Fruit fly (Drosophila melanogaster) whole organism, embryonic: ENCODE results near the gene Sc2.

Source experiments
- Atf6 ChIP-seq: fragments of 200-800 bp; sonication (Bioruptor generic); IDR thresholded peaks from 2 replicates; pipeline ENCODE4 v1.3.6; 2022; ENCODE audit warnings: missing biosample characterization, missing genetic modification characterization
- BEAF-32 ChIP-seq: fragments of 200-800 bp; sonication (Bioruptor generic); optimal IDR thresholded peaks from 3 replicates; lab custom pipeline; 2017; ENCODE audit warnings: missing biosample characterization, missing genetic modification characterization, mild to moderate bottlenecking, moderate library complexity, missing genetic modification reagents
- Bdp1 ChIP-seq: fragments of 200-800 bp; sonication (Bioruptor generic); optimal IDR thresholded peaks from 3 replicates; lab custom pipeline; 2016; ENCODE audit warnings: missing biosample characterization, missing genetic modification characterization
- CG10209 ChIP-seq: fragments of 200-800 bp; sonication (Bioruptor generic); optimal IDR thresholded peaks from 3 replicates; lab custom pipeline; 2017; ENCODE audit warnings: missing biosample characterization, mild to moderate bottlenecking, missing genetic modification characterization, missing genetic modification reagents
- CG11398 ChIP-seq: fragments of 200-800 bp; sonication (Bioruptor generic); optimal IDR thresholded peaks from 2 replicates; lab custom pipeline; 2016; ENCODE audit warnings: missing biosample characterization, missing genetic modification characterization
- CG13296 ChIP-seq: fragments of 200-800 bp; sonication (Bioruptor generic); optimal IDR thresholded peaks from 3 replicates; lab custom pipeline; 2018; ENCODE audit warnings: missing biosample characterization, mild to moderate bottlenecking, missing genetic modification characterization
- CG14050 ChIP-seq: fragments of 200-800 bp; sonication (Bioruptor generic); IDR thresholded peaks from 3 replicates; pipeline ENCODE4 v1.3.6; 2022; ENCODE audit warnings: missing biosample characterization, missing genetic modification characterization
- CG15011 ChIP-seq: fragments of 200-800 bp; sonication (Bioruptor generic); optimal IDR thresholded peaks from 3 replicates; lab custom pipeline; 2018; ENCODE audit warnings: missing biosample characterization, mild to moderate bottlenecking, missing genetic modification characterization
- CG1602 ChIP-seq: fragments of 200-800 bp; sonication (Bioruptor generic); optimal IDR thresholded peaks from 3 replicates; lab custom pipeline; 2016; ENCODE audit warnings: missing biosample characterization, missing genetic modification characterization
- CG31365 ChIP-seq: fragments of 200-800 bp; sonication (Bioruptor generic); optimal IDR thresholded peaks from 2 replicates; lab custom pipeline; 2018; ENCODE audit warnings: missing biosample characterization, mild to moderate bottlenecking, missing genetic modification characterization
- CG32532 ChIP-seq: fragments of 200-800 bp; sonication (Bioruptor generic); IDR thresholded peaks from 2 replicates; pipeline ENCODE4 v1.3.6; 2022; ENCODE audit warnings: missing biosample characterization, missing genetic modification characterization
- CG32767 ChIP-seq: fragments of 200-800 bp; sonication (Bioruptor generic); IDR thresholded peaks from 2 replicates; pipeline ENCODE4 v1.3.6; 2022; ENCODE audit warnings: missing biosample characterization, missing genetic modification characterization
- CG34224 ChIP-seq: fragments of 200-800 bp; sonication (Bioruptor generic); IDR thresholded peaks from 3 replicates; pipeline ENCODE4 v1.3.6; 2022; ENCODE audit warnings: missing biosample characterization, missing genetic modification characterization; ENCODE audit not compliant: partially characterized antibody
- CG3838 ChIP-seq: fragments of 200-800 bp; sonication (Bioruptor generic); optimal IDR thresholded peaks from 3 replicates; lab custom pipeline; 2016; ENCODE audit warnings: missing biosample characterization, missing genetic modification characterization
- CG42726 ChIP-seq: fragments of 200-800 bp; sonication (Bioruptor generic); IDR thresholded peaks from 2 replicates; pipeline ENCODE4 v1.3.6; 2022; ENCODE audit warnings: missing biosample characterization, missing genetic modification characterization; ENCODE audit not compliant: partially characterized antibody
- CG4404 ChIP-seq: fragments of 200-800 bp; sonication (Bioruptor generic); IDR thresholded peaks from 2 replicates; pipeline ENCODE4 v1.3.6; 2022; ENCODE audit warnings: missing biosample characterization, missing genetic modification characterization
- CG6765 ChIP-seq: fragments of 200-800 bp; sonication (Bioruptor generic); optimal IDR thresholded peaks from 3 replicates; lab custom pipeline; 2017; ENCODE audit warnings: missing biosample characterization, mild to moderate bottlenecking, missing genetic modification characterization
- CG7271 ChIP-seq: fragments of 200-800 bp; sonication (Bioruptor generic); optimal IDR thresholded peaks from 2 replicates; lab custom pipeline; 2018; ENCODE audit warnings: missing biosample characterization, mild to moderate bottlenecking, missing genetic modification characterization, moderate library complexity
- CG7786 ChIP-seq: fragments of 200-800 bp; sonication (Bioruptor generic); optimal IDR thresholded peaks from 2 replicates; lab custom pipeline; 2016; ENCODE audit warnings: missing biosample characterization, missing genetic modification characterization
- CG8478 ChIP-seq: fragments of >200 bp; optimal IDR thresholded peaks from 2 replicates; lab custom pipeline; 2018
- CG9727 ChIP-seq: fragments of 200-800 bp; sonication (Bioruptor generic); optimal IDR thresholded peaks from 3 replicates; lab custom pipeline; 2017; ENCODE audit warnings: missing biosample characterization, mild to moderate bottlenecking, missing genetic modification characterization
- Deaf1 ChIP-seq: fragments of 200-800 bp; optimal IDR thresholded peaks from 3 replicates; lab custom pipeline; 2019; ENCODE audit warnings: missing biosample characterization, mild to moderate bottlenecking, missing genetic modification characterization, moderate library complexity
- Hand ChIP-seq: fragments of 200-800 bp; sonication (Bioruptor generic); optimal IDR thresholded peaks from 2 replicates; lab custom pipeline; 2017; ENCODE audit warnings: mild to moderate bottlenecking, missing biosample characterization, missing genetic modification reagents, missing genetic modification characterization
- Hr78 ChIP-seq, 2 experiments: fragments of 200-800 bp in 1 of 2; fragments of >200 bp in 1 of 2; sonication (Bioruptor generic) in 1 of 2; optimal IDR thresholded peaks; 2 replicates each; lab custom pipeline; 2017 to 2019; ENCODE audit warnings: missing biosample characterization in 2 of 2, missing genetic modification characterization in 2 of 2, mild to moderate bottlenecking in 1 of 2, moderate library complexity in 1 of 2
- MBD-R2 ChIP-seq: fragments of 200-800 bp; sonication (Bioruptor generic); IDR thresholded peaks from 2 replicates; pipeline ENCODE4 v1.3.6; 2022; ENCODE audit warnings: missing biosample characterization, missing genetic modification characterization
- Rfx ChIP-seq: fragments of 200-800 bp; sonication (Bioruptor generic); IDR thresholded peaks from 2 replicates; pipeline ENCODE4 v1.3.6; 2022; ENCODE audit warnings: missing biosample characterization, missing genetic modification characterization
- Six4 ChIP-seq: fragments of 200-800 bp; sonication (Bioruptor generic); optimal IDR thresholded peaks from 2 replicates; lab custom pipeline; 2016; ENCODE audit warnings: missing biosample characterization, missing genetic modification characterization
- Tbp ChIP-seq: fragments of >200 bp; optimal IDR thresholded peaks from 2 replicates; lab custom pipeline; 2018; ENCODE audit warnings: missing biosample characterization, missing genetic modification characterization
- Vsx1 ChIP-seq: fragments of 200-800 bp; sonication (Bioruptor generic); optimal IDR thresholded peaks from 2 replicates; lab custom pipeline; 2017; ENCODE audit warnings: missing biosample characterization, mild to moderate bottlenecking, missing genetic modification characterization, missing genetic modification reagents
- Xbp1 ChIP-seq: fragments of 200-800 bp; sonication (Bioruptor generic); optimal IDR thresholded peaks from 3 replicates; lab custom pipeline; 2016; ENCODE audit warnings: missing biosample characterization, mild to moderate bottlenecking, missing genetic modification characterization
- Xrp1 ChIP-seq: fragments of 200-800 bp; sonication (Bioruptor generic); IDR thresholded peaks from 2 replicates; pipeline ENCODE4 v1.3.6; 2022; ENCODE audit warnings: missing biosample characterization, missing genetic modification characterization
- al ChIP-seq: fragments of 200-800 bp; sonication (Bioruptor generic); IDR thresholded peaks from 2 replicates; pipeline ENCODE4 v1.3.6; 2022; ENCODE audit warnings: missing biosample characterization, missing genetic modification characterization
- aop ChIP-seq: fragments of 200-800 bp; sonication (Bioruptor generic); IDR thresholded peaks from 2 replicates; pipeline ENCODE4 v1.3.6; 2022; ENCODE audit warnings: missing biosample characterization, missing genetic modification characterization
- ase ChIP-seq: fragments of 200-800 bp; sonication (Bioruptor generic); IDR thresholded peaks from 3 replicates; pipeline ENCODE4 v1.3.6; 2022; ENCODE audit warnings: missing biosample characterization, missing genetic modification characterization
- eyg ChIP-seq: fragments of 200-800 bp; sonication (Bioruptor generic); optimal IDR thresholded peaks from 3 replicates; lab custom pipeline; 2016; ENCODE audit warnings: missing biosample characterization, missing genetic modification characterization
- grn ChIP-seq: fragments of 200-800 bp; sonication (Bioruptor generic); optimal IDR thresholded peaks from 3 replicates; lab custom pipeline; 2017; ENCODE audit warnings: missing biosample characterization, missing genetic modification characterization
- hb ChIP-seq: fragments of 200-800 bp; sonication (Bioruptor generic); IDR thresholded peaks from 3 replicates; pipeline ENCODE4 v1.3.6; 2022; ENCODE audit warnings: missing biosample characterization, missing genetic modification characterization; ENCODE audit not compliant: partially characterized antibody
- hkb ChIP-seq, 2 experiments: fragments of 200-800 bp in 1 of 2; fragments of >200 bp in 1 of 2; sonication (Bioruptor generic) in 1 of 2; IDR thresholded peaks in 1 of 2; optimal IDR thresholded peaks in 1 of 2; 2 replicates each; pipeline versions ENCODE4 v1.3.6 to Lab custom; 2017 to 2022; ENCODE audit warnings: missing biosample characterization in 1 of 2, missing genetic modification characterization in 1 of 2
- jigr1 ChIP-seq: fragments of 200-800 bp; sonication (Bioruptor generic); IDR thresholded peaks from 3 replicates; pipeline ENCODE4 v1.3.6; 2022; ENCODE audit warnings: missing biosample characterization, missing genetic modification characterization
- lilli ChIP-seq: fragments of 200-800 bp; sonication (Bioruptor generic); optimal IDR thresholded peaks from 3 replicates; lab custom pipeline; 2016; ENCODE audit warnings: missing biosample characterization, missing genetic modification characterization
- nerfin-2 ChIP-seq: fragments of 200-800 bp; sonication (Bioruptor generic); IDR thresholded peaks from 2 replicates; pipeline ENCODE4 v1.3.6; 2022; ENCODE audit warnings: missing biosample characterization, missing genetic modification characterization; ENCODE audit not compliant: partially characterized antibody
- org-1 ChIP-seq: fragments of 200-800 bp; sonication (Bioruptor generic); optimal IDR thresholded peaks from 2 replicates; lab custom pipeline; 2017; ENCODE audit warnings: missing biosample characterization, missing genetic modification characterization
- pnt ChIP-seq: fragments of 200-800 bp; sonication (Bioruptor generic); optimal IDR thresholded peaks from 3 replicates; lab custom pipeline; 2016; ENCODE audit warnings: missing biosample characterization, missing genetic modification characterization
- psq ChIP-seq: fragments of 200-800 bp; sonication (Bioruptor generic); optimal IDR thresholded peaks from 2 replicates; lab custom pipeline; 2017; ENCODE audit warnings: missing biosample characterization, missing genetic modification characterization
- ro ChIP-seq: fragments of 200-800 bp; sonication (Bioruptor generic); IDR thresholded peaks from 2 replicates; pipeline ENCODE4 v1.3.6; 2022; ENCODE audit warnings: missing biosample characterization, missing genetic modification characterization
- salm ChIP-seq: fragments of 200-800 bp; sonication (Bioruptor generic); optimal IDR thresholded peaks from 2 replicates; lab custom pipeline; 2018; ENCODE audit warnings: missing biosample characterization, mild to moderate bottlenecking, missing genetic modification characterization
- sima ChIP-seq: fragments of 200-800 bp; sonication (Bioruptor generic); optimal IDR thresholded peaks from 2 replicates; lab custom pipeline; 2016; ENCODE audit warnings: missing biosample characterization, missing genetic modification characterization
- sob ChIP-seq: fragments of 200-800 bp; sonication (Bioruptor generic); IDR thresholded peaks from 2 replicates; pipeline ENCODE4 v1.3.6; 2022; ENCODE audit warnings: missing biosample characterization, missing genetic modification characterization
- stc ChIP-seq: fragments of 200-800 bp; sonication (Bioruptor generic); IDR thresholded peaks from 2 replicates; pipeline ENCODE4 v1.3.6; 2022; ENCODE audit warnings: missing biosample characterization, missing genetic modification characterization
- toy ChIP-seq: fragments of 200-800 bp; sonication (Bioruptor generic); IDR thresholded peaks from 2 replicates; pipeline ENCODE4 v1.3.6; 2022; ENCODE audit warnings: missing biosample characterization, missing genetic modification characterization
- zen ChIP-seq: fragments of 200-800 bp; sonication (Bioruptor generic); optimal IDR thresholded peaks from 3 replicates; lab custom pipeline; 2018; ENCODE audit warnings: missing biosample characterization, mild to moderate bottlenecking, missing genetic modification characterization, moderate library complexity
- zfh2 ChIP-seq: fragments of 200-800 bp; sonication (Bioruptor generic); optimal IDR thresholded peaks from 2 replicates; lab custom pipeline; 2016; ENCODE audit warnings: missing biosample characterization, missing genetic modification characterization

Sc2 gene

DNA sequence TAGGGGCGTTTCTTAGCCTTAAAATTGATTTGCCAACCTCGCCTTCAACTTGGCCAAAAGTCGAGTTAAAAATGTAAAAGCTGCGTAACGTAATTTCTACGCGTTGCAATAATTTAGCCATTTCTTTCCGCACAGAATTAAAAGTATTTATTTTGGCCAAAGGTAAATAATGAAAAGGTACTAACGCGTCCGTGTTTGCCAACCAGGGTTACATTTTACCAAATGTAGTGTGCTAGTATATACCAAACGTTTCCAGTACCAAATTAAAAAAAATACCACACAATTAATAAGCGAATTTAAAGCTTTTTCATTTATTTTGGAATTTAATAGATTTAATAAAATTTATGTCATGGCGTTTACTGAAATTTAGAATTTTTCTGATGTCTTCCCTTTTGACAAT lies 4.3 kb upstream of the Sc2 start, which contains the start of gene Ccz1:
Gene Ccz1 (minus strand): TSS at position 179 of the 400 bp plus-strand sequence.
- TF ChIP-seq eyg (GFP tag; lab: Kevin White, UChicago) (peak; percentile 69), grn (peak; percentile 52), nerfin-2 (no peak), Xrp1 (GFP tag; lab: Robert Waterston, UW) (no peak), Six4 (GFP tag; lab: Kevin White, UChicago) (peak; percentile 36), pnt (GFP tag; lab: Kevin White, UChicago) (peak; percentile 60), CG13296 (GFP tag; lab: Kevin White, UChicago) (peak; percentile 60), lilli (peak; percentile 61), CG34224 (GFP tag; lab: Robert Waterston, UW) (no peak), CG4404 (GFP tag; lab: Robert Waterston, UW) (no peak), sima (peak; percentile 32), Hr78 (GFP tag; optimal IDR thresholded peaks at IDR 0.05; lab: Kevin White, UChicago) (no peak), Deaf1 (tag; lab: Kevin White, UChicago) (no peak), zfh2 (GFP tag; lab: Kevin White, UChicago) (peak; percentile 57), Vsx1 (GFP tag; lab: Kevin White, UChicago) (peak; percentile 30), CG11398 (GFP tag; lab: Kevin White, UChicago) (peak; percentile 81), BEAF-32 (GFP tag; lab: Kevin White, UChicago) (peak; percentile 28), Tbp (GFP tag; lab: Kevin White, UChicago) (no peak), psq (GFP tag; lab: Kevin White, UChicago) (peak; percentile 61), MBD-R2 (GFP tag; lab: Robert Waterston, UW) (no peak), CG31365 (tag; lab: Kevin White, UChicago) (no peak), aop (no peak), CG7271 (no peak), CG6765 (GFP tag; lab: Kevin White, UChicago) (peak; percentile 25), sob (no peak), CG1602 (peak; percentile 66), stc (GFP tag; lab: Robert Waterston, UW) (no peak), CG42726 (GFP tag; lab: Robert Waterston, UW) (no peak), hb (no peak), CG32532 (GFP tag; lab: Robert Waterston, UW) (no peak), CG9727 (GFP tag; lab: Kevin White, UChicago) (peak; percentile 71), org-1 (GFP tag; lab: Kevin White, UChicago) (peak; percentile 25), Rfx (GFP tag; lab: Robert Waterston, UW) (no peak), zen (tag; lab: Kevin White, UChicago) (peak; percentile 29), CG14050 (GFP tag; lab: Robert Waterston, UW) (no peak), ase (GFP tag; lab: Robert Waterston, UW) (no peak), hkb (optimal IDR thresholded peaks at IDR 0.05; lab: Kevin White, UChicago) (no peak), hkb (GFP tag; IDR thresholded peaks at IDR 0.05; lab: Robert Waterston, UW) (no peak), CG15011 (GFP tag; lab: Kevin White, UChicago) (peak; percentile 56), CG32767 (GFP tag; lab: Robert Waterston, UW) (no peak), Xbp1 (GFP tag; lab: Kevin White, UChicago) (peak; percentile 51), CG8478 (lab: Kevin White, UChicago) (no peak), Bdp1 (GFP tag; lab: Kevin White, UChicago) (peak; percentile 75), al (GFP tag; lab: Robert Waterston, UW) (no peak), Atf6 (GFP tag; lab: Robert Waterston, UW) (no peak), CG10209 (peak; percentile 87), ro (GFP tag; lab: Robert Waterston, UW) (no peak), toy (no peak), CG3838 (peak; percentile 54), salm (peak; percentile 45), Hand (GFP tag; lab: Kevin White, UChicago) (no peak), CG7786 (GFP tag; lab: Kevin White, UChicago) (peak; percentile 61), jigr1 (no peak)
